Worm (Caenorhabditis elegans) whole organism, mixed stage, embryonic: Measurements from ENCODE around the gene ttr-18.

ENCODE experiments used
- bed-3 ChIP-seq: fragments of 200-800 bp; sonication (Bioruptor generic); optimal IDR thresholded peaks from 3 replicates; lab custom pipeline; 2018; ENCODE audit warnings: mild to moderate bottlenecking, missing genetic modification characterization, moderate library complexity, missing compliant biosample characterization
- mab-5 ChIP-seq: fragments of 150-350 bp; optimal IDR thresholded peaks from 2 replicates; lab custom pipeline; 2014; ENCODE audit warnings: missing biosample characterization, missing genetic modification characterization

- TF ChIP-seq bed-3 (no peak), mab-5 (no peak)
These were observed 7.5 kb downstream of the ttr-18 start, which contains the start of gene W02B12.12 for ce11 chrII:11479076-11479475.
